Fruit fly (Drosophila melanogaster) Kc167 (cell line): Measurements from ENCODE around the gene Prp4k.

Experiments used
- Myc ChIP-seq: fragments of >200 bp; optimal IDR thresholded peaks from 2 replicates; lab custom pipeline; 2017; ENCODE audit warnings: missing external identifiers
- h ChIP-seq: fragments of >200 bp; optimal IDR thresholded peaks from 3 replicates; lab custom pipeline; 2018; ENCODE audit warnings: missing external identifiers
- insv ChIP-seq: fragments of >200 bp; optimal IDR thresholded peaks from 3 replicates; lab custom pipeline; 2018; ENCODE audit warnings: missing external identifiers
- psq ChIP-seq: fragments of >200 bp; optimal IDR thresholded peaks from 2 replicates; lab custom pipeline; 2017; ENCODE audit warnings: missing external identifiers

- TF ChIP-seq Myc: no peak
- TF ChIP-seq h (lab: Kevin White, UChicago): no peak
- no peak for TF ChIP-seq psq (lab: Kevin White, UChicago)
- TF ChIP-seq insv (lab: Kevin White, UChicago): no peak
Measured at dm6 chr3L:247482-248225, 36.4 kb upstream of the Prp4k start, which contains the start of gene mthl14.
